Worm (Caenorhabditis elegans) whole organism, L3 larva: ENCODE results near the gene F44D12.19.

ENCODE experiments used
- R02D3.7 ChIP-seq: fragments of 150-350 bp; optimal IDR thresholded peaks from 2 replicates; lab custom pipeline; 2014; ENCODE audit warnings: missing biosample characterization, missing genetic modification characterization
- ZK546.5 ChIP-seq: sonication (generic microtip); optimal IDR thresholded peaks from 2 replicates; lab custom pipeline; 2017; ENCODE audit warnings: missing biosample characterization, missing genetic modification characterization
- aly-2 ChIP-seq: fragments of 150-350 bp; optimal IDR thresholded peaks from 2 replicates; lab custom pipeline; 2014; ENCODE audit warnings: missing biosample characterization, missing genetic modification characterization
- ama-1 ChIP-seq: fragments of 150-350 bp; optimal IDR thresholded peaks from 2 replicates; lab custom pipeline; 2018
- ceh-16 ChIP-seq: sonication (generic microtip); optimal IDR thresholded peaks from 2 replicates; lab custom pipeline; 2017; ENCODE audit warnings: missing biosample characterization, missing genetic modification characterization
- ceh-82 ChIP-seq: fragments of 150-350 bp; optimal IDR thresholded peaks from 2 replicates; lab custom pipeline; 2014; ENCODE audit warnings: missing biosample characterization, missing genetic modification characterization
- egl-27 ChIP-seq: sonication (generic microtip); optimal IDR thresholded peaks from 4 replicates; lab custom pipeline; 2017; ENCODE audit warnings: missing biosample characterization, missing genetic modification reagents, missing genetic modification characterization
- egl-5 ChIP-seq: fragments of 150-350 bp; optimal IDR thresholded peaks from 2 replicates; lab custom pipeline; 2017; ENCODE audit warnings: missing biosample characterization, missing genetic modification reagents, missing genetic modification characterization, inconsistent platforms
- elt-1 ChIP-seq: fragments of 150-350 bp; optimal IDR thresholded peaks from 2 replicates; lab custom pipeline; 2014; ENCODE audit warnings: missing biosample characterization, missing genetic modification characterization
- elt-2 ChIP-seq: sonication (generic microtip); optimal IDR thresholded peaks from 2 replicates; lab custom pipeline; 2016; ENCODE audit warnings: missing genetic modification reagents, mild to moderate bottlenecking, missing genetic modification characterization, missing compliant biosample characterization
- elt-3 ChIP-seq, 3 experiments: fragments of 150-350 bp in 1 of 3; sonication (generic microtip) in 2 of 3; optimal IDR thresholded peaks; 2 replicates in 2 of 3; 4 replicates in 1 of 3; lab custom pipeline; 2014 to 2017; ENCODE audit warnings: missing biosample characterization in 3 of 3, missing genetic modification characterization in 3 of 3
- eor-1 ChIP-seq, 2 experiments: fragments of 150-350 bp; optimal IDR thresholded peaks; 2 replicates each; lab custom pipeline; 2014 to 2018; ENCODE audit warnings: missing biosample characterization in 2 of 2, missing genetic modification characterization in 2 of 2
- fkh-10 ChIP-seq: sonication (generic microtip); optimal IDR thresholded peaks from 2 replicates; lab custom pipeline; 2017; ENCODE audit warnings: missing biosample characterization, missing genetic modification reagents, missing genetic modification characterization
- fos-1 ChIP-seq: fragments of 150-350 bp; optimal IDR thresholded peaks from 2 replicates; lab custom pipeline; 2014; ENCODE audit warnings: missing biosample characterization, missing genetic modification characterization
- hmg-11 ChIP-seq: sonication (generic microtip); optimal IDR thresholded peaks from 2 replicates; lab custom pipeline; 2016; ENCODE audit warnings: missing genetic modification characterization, missing compliant biosample characterization
- jun-1 ChIP-seq: fragments of 150-350 bp; optimal IDR thresholded peaks from 2 replicates; lab custom pipeline; 2014; ENCODE audit warnings: missing biosample characterization, missing genetic modification reagents, missing genetic modification characterization
- lin-15B ChIP-seq: fragments of 150-350 bp; optimal IDR thresholded peaks from 2 replicates; lab custom pipeline; 2014; ENCODE audit warnings: missing biosample characterization, missing genetic modification characterization
- lin-39 ChIP-seq: fragments of 150-350 bp; optimal IDR thresholded peaks from 2 replicates; lab custom pipeline; 2018; ENCODE audit warnings: missing biosample characterization, missing genetic modification reagents, missing genetic modification characterization
- lsy-12 ChIP-seq: sonication (generic microtip); optimal IDR thresholded peaks from 2 replicates; lab custom pipeline; 2016; ENCODE audit warnings: mild to moderate bottlenecking, missing genetic modification characterization, missing compliant biosample characterization
- mdl-1 ChIP-seq: fragments of 150-350 bp; optimal IDR thresholded peaks from 2 replicates; lab custom pipeline; 2014; ENCODE audit warnings: missing biosample characterization, missing genetic modification characterization
- mml-1 ChIP-seq: fragments of 150-350 bp; sonication (generic microtip); optimal IDR thresholded peaks from 3 replicates; lab custom pipeline; 2014; ENCODE audit warnings: missing biosample characterization, missing genetic modification characterization
- nfya-1 ChIP-seq: sonication (generic microtip); optimal IDR thresholded peaks from 2 replicates; lab custom pipeline; 2017; ENCODE audit warnings: missing genetic modification characterization, mild to moderate bottlenecking, missing compliant biosample characterization, antibody characterized with exemption, moderate library complexity; ENCODE audit not compliant: insufficient read depth
- nhr-12 ChIP-seq: fragments of 150-350 bp; optimal IDR thresholded peaks from 2 replicates; lab custom pipeline; 2014; ENCODE audit warnings: missing biosample characterization, missing genetic modification characterization
- nhr-23 ChIP-seq: fragments of 150-350 bp; optimal IDR thresholded peaks from 2 replicates; lab custom pipeline; 2014; ENCODE audit warnings: missing biosample characterization, missing genetic modification reagents, missing genetic modification characterization
- nhr-237 ChIP-seq: fragments of 150-350 bp; optimal IDR thresholded peaks from 2 replicates; lab custom pipeline; 2014; ENCODE audit warnings: missing biosample characterization, missing genetic modification characterization
- nhr-25 ChIP-seq: sonication (generic microtip); optimal IDR thresholded peaks from 2 replicates; lab custom pipeline; 2017; ENCODE audit warnings: missing biosample characterization, missing genetic modification characterization
- nhr-28 ChIP-seq: fragments of 150-350 bp; optimal IDR thresholded peaks from 2 replicates; lab custom pipeline; 2014; ENCODE audit warnings: missing biosample characterization, missing genetic modification characterization
- nhr-43 ChIP-seq: sonication (generic microtip); optimal IDR thresholded peaks from 2 replicates; lab custom pipeline; 2016; ENCODE audit warnings: mild to moderate bottlenecking, missing genetic modification characterization, missing compliant biosample characterization; ENCODE audit not compliant: poor library complexity, severe bottlenecking
- nhr-76 ChIP-seq: fragments of 150-350 bp; sonication (generic microtip); optimal IDR thresholded peaks from 5 replicates; lab custom pipeline; 2014; ENCODE audit warnings: missing biosample characterization, missing genetic modification characterization
- nhr-77 ChIP-seq: fragments of 150-350 bp; optimal IDR thresholded peaks from 2 replicates; lab custom pipeline; 2014; ENCODE audit warnings: missing biosample characterization, missing genetic modification characterization
- pha-4 ChIP-seq: fragments of 150-350 bp; optimal IDR thresholded peaks from 2 replicates; lab custom pipeline; 2014; ENCODE audit warnings: missing biosample characterization, missing genetic modification reagents, missing genetic modification characterization
- pqm-1 ChIP-seq: fragments of 150-350 bp; optimal IDR thresholded peaks from 2 replicates; lab custom pipeline; 2017; ENCODE audit warnings: missing biosample characterization, missing genetic modification characterization, inconsistent platforms
- snpc-4 ChIP-seq: fragments of 150-350 bp; optimal IDR thresholded peaks from 2 replicates; lab custom pipeline; 2014; ENCODE audit warnings: missing biosample characterization, missing genetic modification characterization
- tbx-2 ChIP-seq: sonication (generic microtip); optimal IDR thresholded peaks from 2 replicates; lab custom pipeline; 2016; ENCODE audit warnings: mild to moderate bottlenecking, missing genetic modification characterization, missing compliant biosample characterization
- unc-39 ChIP-seq: sonication (generic microtip); optimal IDR thresholded peaks from 4 replicates; lab custom pipeline; 2017; ENCODE audit warnings: missing biosample characterization, missing genetic modification characterization
- zag-1 ChIP-seq: fragments of 150-350 bp; optimal IDR thresholded peaks from 2 replicates; lab custom pipeline; 2014; ENCODE audit warnings: missing biosample characterization, missing genetic modification characterization
- ztf-11 ChIP-seq: fragments of 150-350 bp; optimal IDR thresholded peaks from 2 replicates; lab custom pipeline; 2014; ENCODE audit warnings: missing biosample characterization, missing genetic modification characterization

Gene F44D12.19

DNA sequence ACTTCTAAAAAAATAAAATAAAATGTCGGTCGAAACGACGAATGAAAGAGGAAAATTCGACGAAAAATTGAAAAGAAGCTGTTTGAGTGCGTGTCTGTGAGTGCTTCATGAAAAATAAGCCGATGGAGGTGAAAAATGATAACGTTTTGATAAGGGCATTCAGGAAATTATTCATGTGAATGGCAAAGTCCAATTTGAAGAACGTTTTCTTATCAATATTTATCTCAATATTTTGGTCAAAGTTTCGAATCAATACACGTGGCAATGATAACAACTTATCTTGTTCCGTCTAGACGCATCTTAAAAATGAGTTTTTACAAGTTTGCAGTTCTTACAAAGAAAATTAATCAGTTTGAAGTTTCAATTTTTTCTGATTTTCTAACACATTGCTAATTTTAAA lies 37.8 kb downstream of the F44D12.19 start (continued):
- TF ChIP-seq nhr-25 (no peak), nhr-77 (tag; lab: Kevin White, UChicago) (no peak), mdl-1 (no peak), ceh-82 (tag; lab: Kevin White, UChicago) (no peak), lin-15B (tag; lab: Kevin White, UChicago) (no peak), R02D3.7 (no peak), ama-1 (lab: Kevin White, UChicago) (no peak), nfya-1 (tag; lab: Kevin White, UChicago) (no peak), hmg-11 (no peak), eor-1 (tag; optimal IDR thresholded peaks at IDR 0.05; lab: Kevin White, UChicago) (no peak), nhr-76 (tag; lab: Kevin White, UChicago) (no peak), pqm-1 (tag; lab: Kevin White, UChicago) (peak; percentile 99), snpc-4 (tag; lab: Kevin White, UChicago) (no peak), pha-4 (tag; lab: Kevin White, UChicago) (peak; percentile 42), tbx-2 (tag; lab: Kevin White, UChicago) (no peak), lin-39 (tag; lab: Kevin White, UChicago) (no peak)
- TF ChIP-seq, all 47 proteins: peak for 5

DNA sequence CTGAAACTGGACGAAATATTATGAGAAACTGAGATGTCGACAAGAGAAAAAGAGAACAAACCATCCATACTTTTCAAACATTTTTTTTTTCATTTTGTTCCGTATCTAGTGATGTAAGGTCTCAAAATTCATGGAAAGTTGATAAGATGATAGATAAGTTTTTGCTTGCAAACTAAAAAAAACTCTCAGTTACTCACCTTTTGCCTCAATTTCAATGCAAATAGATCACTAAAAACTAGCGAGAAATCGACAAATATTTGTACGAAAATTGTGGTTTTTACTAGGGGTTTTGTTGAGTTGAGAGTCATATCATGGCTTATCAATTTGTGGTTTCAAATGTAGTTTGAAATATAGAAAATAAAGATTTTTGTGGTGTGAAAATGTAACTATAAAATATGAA lies 39.4 kb downstream of the F44D12.19 start:
- TF ChIP-seq nhr-25 (no peak), nhr-237 (tag; lab: Kevin White, UChicago) (no peak), jun-1 (tag; lab: Kevin White, UChicago) (no peak), nhr-43 (no peak), elt-1 (no peak), mml-1 (tag; lab: Kevin White, UChicago) (no peak), elt-2 (tag; lab: Kevin White, UChicago) (peak; percentile 45), nfya-1 (tag; lab: Kevin White, UChicago) (no peak), nhr-28 (tag; lab: Kevin White, UChicago) (no peak), fos-1 (tag; lab: Kevin White, UChicago) (no peak), aly-2 (no peak), unc-39 (tag; lab: Kevin White, UChicago) (no peak), elt-3 (tag; optimal IDR thresholded peaks at IDR 0.05; lab: Kevin White, UChicago) (no peak), lin-15B (tag; lab: Kevin White, UChicago) (no peak), nhr-23 (tag; lab: Kevin White, UChicago) (no peak), mdl-1 (no peak), pha-4 (tag; lab: Kevin White, UChicago) (peak; percentile 28), pqm-1 (tag; lab: Kevin White, UChicago) (peak; percentile 3), ZK546.5 (tag; lab: Kevin White, UChicago) (no peak), zag-1 (tag; lab: Kevin White, UChicago) (no peak), egl-27 (tag; lab: Kevin White, UChicago) (no peak)

DNA sequence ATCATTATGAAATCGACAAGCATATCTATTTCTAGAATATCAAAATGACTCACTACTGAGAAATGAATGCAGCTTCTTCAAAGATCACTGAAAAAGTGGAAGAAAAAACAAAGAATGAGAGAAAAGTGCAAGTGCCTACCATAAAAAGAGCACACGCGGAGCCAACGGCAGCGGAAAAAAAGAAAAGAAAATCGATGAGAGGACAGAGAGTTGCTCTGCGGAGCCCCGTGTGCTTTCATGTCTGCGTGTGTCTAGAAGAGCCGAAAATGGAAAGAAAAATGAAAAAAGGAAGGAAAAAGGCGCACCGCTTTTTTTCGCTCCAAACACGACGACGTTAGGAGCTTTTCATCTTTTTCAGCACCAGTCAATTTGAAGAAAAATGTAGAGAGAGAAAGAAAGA lies 41.3 kb downstream of the F44D12.19 start, which contains the start of gene ipla-7:
Gene ipla-7, minus strand, starts transcription at position 122 of the 400 bp plus-strand sequence.
- TF ChIP-seq nhr-77 (tag; lab: Kevin White, UChicago) (no peak), mml-1 (tag; lab: Kevin White, UChicago) (no peak), hmg-11 (peak; percentile 73), nfya-1 (tag; lab: Kevin White, UChicago) (peak; percentile 67), lin-39 (tag; lab: Kevin White, UChicago) (peak; percentile 4), pqm-1 (tag; lab: Kevin White, UChicago) (peak; percentile 30), fkh-10 (GFP tag; lab: Kevin White, UChicago) (peak; percentile 73), lin-15B (tag; lab: Kevin White, UChicago) (peak; percentile 12), ama-1 (lab: Kevin White, UChicago) (no peak), elt-2 (tag; lab: Kevin White, UChicago) (peak; percentile 14)
- TF ChIP-seq, all 47 proteins: peak for 7

DNA sequence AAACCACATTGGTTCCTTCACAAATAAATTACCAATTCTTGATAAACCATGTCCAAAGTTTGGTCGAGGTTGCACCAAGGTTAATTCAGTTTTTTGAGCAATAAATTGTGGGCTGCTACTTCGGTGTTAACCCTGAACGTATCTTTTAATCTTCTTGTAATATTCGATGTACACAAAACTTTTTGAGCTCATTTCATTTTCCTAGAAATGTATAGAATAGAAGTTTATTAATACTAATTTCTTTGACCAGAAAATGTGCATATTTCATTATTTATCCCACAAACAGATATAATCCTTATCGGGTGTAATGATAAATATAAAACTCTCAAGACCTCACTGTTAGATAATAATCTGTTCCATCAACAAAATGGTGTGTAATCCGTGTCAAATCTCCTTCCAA lies 42.6 kb downstream of the F44D12.19 start:
- TF ChIP-seq egl-27 (tag; lab: Kevin White, UChicago) (no peak), nhr-28 (tag; lab: Kevin White, UChicago) (no peak), snpc-4 (tag; lab: Kevin White, UChicago) (no peak), mml-1 (tag; lab: Kevin White, UChicago) (no peak), ztf-11 (tag; lab: Kevin White, UChicago) (no peak), ceh-16 (no peak), mdl-1 (no peak), nhr-12 (tag; lab: Kevin White, UChicago) (no peak), pqm-1 (tag; lab: Kevin White, UChicago) (no peak), tbx-2 (tag; lab: Kevin White, UChicago) (no peak), R02D3.7 (no peak), egl-5 (no peak), lsy-12 (no peak)
